Fruit fly (Drosophila melanogaster) S2 (cell line): Measurements from ENCODE around the gene Fas2.

Experiments used
- CG8478 ChIP-seq: fragments of >200 bp; optimal IDR thresholded peaks from 2 replicates; lab custom pipeline; 2018
- CTCF ChIP-seq, 2 experiments: fragments of >200 bp; optimal IDR thresholded peaks; 2 replicates each; lab custom pipeline; 2018

Fas2 gene

DNA sequence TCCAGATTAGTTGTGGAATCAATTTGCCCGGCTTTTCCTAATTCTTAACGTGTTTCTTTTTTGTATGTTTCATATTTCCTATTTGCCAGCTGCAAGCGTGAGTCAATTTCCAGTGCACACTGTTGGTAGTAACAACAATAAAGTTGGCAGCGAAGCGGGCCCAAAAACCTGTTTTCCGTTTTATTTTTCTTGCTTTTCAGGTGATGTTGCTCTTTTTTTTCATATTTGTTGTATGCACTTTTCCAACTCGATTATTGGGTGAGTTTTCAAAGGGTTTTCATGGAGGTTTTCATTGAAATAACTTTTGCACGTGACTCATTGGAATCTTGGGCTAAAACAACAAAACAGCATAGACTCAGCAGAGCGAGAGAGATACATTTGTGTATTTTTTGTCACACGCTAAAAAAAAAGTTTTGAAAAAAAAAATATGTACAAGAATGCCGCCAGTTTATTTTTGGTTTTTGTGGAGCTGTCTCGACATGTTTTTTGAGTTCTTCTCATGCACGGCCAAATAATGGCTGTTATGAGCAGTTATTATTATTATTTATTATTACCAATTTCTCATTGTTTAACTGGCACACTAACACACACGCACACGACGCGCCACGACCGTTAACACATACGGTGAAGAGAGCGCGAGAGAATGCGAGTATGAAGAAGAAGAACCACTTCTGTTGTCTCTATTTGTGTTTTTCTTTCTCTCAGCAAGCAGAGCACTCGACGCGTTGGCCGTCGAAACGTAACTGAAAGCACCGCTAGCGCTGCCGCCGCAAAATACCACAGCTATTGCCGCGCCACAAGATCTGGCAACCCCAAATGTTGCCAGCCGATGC, at the start of gene Fas2:
Fas2 (minus strand) TSS at position 748 of the 833 bp plus-strand sequence.
- TF ChIP-seq CTCF (optimal IDR thresholded peaks at IDR 0.05; lab: Kevin White, UChicago) (no peak), CG8478 (lab: Kevin White, UChicago) (no peak)

DNA sequence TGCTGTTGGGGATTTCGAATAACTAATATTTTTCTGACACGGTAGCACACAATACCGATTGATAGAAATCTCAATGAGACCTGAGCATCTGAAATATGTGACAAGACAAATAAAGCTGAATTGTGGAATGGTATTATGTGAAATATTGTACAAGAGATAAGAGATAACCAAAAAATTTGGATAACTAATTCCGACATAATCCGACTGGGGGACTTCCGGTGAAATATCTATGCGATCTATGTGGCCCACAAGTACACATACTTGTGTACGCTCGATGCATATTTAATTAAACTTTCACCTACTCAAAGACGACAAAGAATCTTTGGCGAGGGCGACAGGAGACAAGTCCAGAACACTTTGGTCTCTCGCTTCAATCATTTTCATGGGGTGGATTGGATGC, 46.8 kb upstream of the Fas2 start, which contains the start of gene CG15576:
CG15576 (minus strand) TSS at position 101 of the 400 bp plus-strand sequence.
- no peak for TF ChIP-seq CG8478 (lab: Kevin White, UChicago)
- no peak for TF ChIP-seq CTCF (optimal IDR thresholded peaks at IDR 0.05; lab: Kevin White, UChicago)

DNA sequence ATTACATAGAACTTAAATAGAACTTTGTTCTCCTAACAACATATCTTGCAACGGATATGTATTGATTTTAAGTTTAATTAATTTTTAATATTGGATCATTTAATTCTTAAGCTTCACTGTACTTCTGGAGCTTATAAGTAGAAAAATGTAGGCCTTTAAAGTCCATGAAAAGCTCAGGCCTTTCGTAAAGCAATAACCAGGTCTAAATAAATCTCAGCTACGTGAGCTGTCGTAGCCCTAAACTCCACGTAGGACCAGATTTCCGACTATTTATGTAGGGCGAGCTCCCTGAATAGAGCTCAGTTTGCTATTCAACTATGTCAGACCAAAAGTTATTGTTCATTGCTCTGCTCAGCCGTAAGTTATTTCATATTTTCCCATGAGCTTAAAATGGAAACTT, 42.2 kb upstream of the Fas2 start, which contains the start of gene CG43135:
CG43135 (plus strand) TSS at position 301 of the 400 bp plus-strand sequence.
- TF ChIP-seq CG8478 (lab: Kevin White, UChicago) (no peak), CTCF (optimal IDR thresholded peaks at IDR 0.05; lab: Kevin White, UChicago) (no peak)

DNA sequence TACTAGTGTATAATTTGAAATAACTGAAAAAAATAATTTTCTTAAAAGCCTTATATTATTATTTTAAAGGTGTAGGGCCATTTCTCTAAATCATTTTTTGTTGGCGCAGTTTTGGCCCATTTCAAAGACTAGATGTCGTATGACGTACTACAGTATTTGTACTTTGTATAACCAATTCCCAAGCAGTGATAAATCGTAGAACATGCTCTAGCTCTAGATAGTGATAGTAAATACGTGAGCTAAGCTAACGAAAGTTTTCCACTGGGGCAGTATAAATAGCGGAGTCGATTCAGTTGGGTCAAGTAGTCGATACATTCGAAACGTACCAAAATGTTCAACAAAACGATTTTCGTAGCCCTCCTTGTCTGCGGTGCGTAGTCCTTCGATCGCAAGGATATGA, 41.1 kb upstream of the Fas2 start, which contains the start of gene CG43134:
CG43134 (plus strand) TSS at position 301 of the 400 bp plus-strand sequence.
- TF ChIP-seq CTCF (optimal IDR thresholded peaks at IDR 0.05; lab: Kevin White, UChicago): no peak

DNA sequence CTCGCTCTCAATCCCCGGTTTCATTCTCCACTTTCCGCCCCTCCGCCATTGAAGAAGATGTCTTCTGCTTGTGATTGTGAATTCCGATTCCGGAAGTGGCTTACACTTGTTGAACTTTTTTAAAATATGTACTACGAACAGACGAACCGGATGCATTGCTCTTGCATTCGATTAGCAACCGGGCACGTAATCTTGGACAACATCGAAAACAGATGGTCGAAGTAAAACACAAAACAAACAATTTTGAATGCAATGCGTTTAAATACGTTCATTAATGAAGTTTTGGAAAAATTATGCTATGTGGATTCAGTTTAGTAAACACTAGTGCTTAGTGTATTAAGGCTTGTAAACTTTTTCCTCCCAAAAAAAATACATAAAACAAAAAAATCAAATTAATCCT, 40.1 kb upstream of the Fas2 start, which contains the start of gene Muc4B:
Muc4B (minus strand) TSS at position 101 of the 400 bp plus-strand sequence.
- TF ChIP-seq CG8478 (lab: Kevin White, UChicago): no peak
- no peak for TF ChIP-seq CTCF (optimal IDR thresholded peaks at IDR 0.05; lab: Kevin White, UChicago)

DNA sequence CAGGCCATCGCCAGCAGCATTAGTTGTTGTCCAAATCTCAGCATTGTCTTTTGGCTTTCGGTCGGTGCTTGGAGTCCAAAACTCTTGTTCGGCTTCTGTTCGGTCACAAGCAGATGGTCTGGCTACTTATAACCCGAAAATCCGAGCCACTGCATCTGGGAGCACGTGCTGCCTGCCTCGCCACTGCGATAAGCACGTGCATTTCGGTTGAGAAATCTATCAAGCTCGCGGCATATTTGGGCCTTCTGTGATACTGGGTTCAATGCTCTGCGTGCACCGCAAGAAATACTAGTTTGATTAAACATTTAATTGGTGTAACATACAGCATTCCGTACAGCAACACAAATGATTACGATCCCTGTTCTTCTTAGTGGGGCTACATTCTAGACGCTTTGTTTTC, 36.8 kb upstream of the Fas2 start, which contains the start of gene Femcoat:
Femcoat (minus strand) TSS at position 101 of the 400 bp plus-strand sequence.
- TF ChIP-seq CG8478 (lab: Kevin White, UChicago) (no peak), CTCF (optimal IDR thresholded peaks at IDR 0.05; lab: Kevin White, UChicago) (no peak)

DNA sequence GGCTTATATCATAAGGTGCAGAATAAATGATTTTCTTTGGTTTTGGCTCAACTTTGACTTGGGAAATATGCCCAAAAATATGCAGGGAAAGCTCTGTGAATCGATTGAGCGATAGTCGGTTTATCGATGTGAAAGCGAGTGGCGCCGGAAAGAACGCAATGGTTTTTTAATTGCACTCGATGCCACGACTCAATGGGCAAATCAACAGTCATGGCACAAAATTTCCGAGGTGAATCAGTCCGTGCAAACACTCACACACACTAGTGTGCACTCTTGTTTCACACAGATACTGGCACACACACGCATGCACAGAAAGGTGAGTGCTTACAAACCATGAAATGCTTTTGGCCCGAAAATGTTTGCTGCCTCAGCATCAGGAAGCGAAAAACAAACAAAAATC, 34.3 kb upstream of the Fas2 start:
- TF ChIP-seq CTCF (optimal IDR thresholded peaks at IDR 0.05; lab: Kevin White, UChicago): no peak
- no peak for TF ChIP-seq CG8478 (lab: Kevin White, UChicago)

DNA sequence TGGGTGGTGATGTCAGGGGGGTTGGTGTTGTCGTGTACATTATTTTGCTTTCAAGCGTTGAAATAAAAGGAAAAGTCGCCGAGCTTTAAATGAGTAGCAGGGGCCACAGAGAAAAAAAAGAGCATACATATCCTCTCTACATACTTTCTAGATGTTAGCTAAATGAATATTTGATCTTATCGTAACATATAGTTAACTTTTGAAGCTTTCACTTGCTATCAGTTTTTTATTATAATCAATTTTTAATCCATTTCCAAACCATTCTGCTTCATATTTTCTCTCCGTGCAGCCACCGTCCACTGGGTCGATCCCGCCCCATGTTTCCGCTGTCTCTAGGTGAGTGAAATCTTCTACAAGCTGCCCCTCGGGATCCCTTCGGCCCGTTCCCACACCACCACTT, 19.1 kb upstream of the Fas2 start:
- no peak for TF ChIP-seq CG8478 (lab: Kevin White, UChicago)
- no peak for TF ChIP-seq CTCF (optimal IDR thresholded peaks at IDR 0.05; lab: Kevin White, UChicago)

DNA sequence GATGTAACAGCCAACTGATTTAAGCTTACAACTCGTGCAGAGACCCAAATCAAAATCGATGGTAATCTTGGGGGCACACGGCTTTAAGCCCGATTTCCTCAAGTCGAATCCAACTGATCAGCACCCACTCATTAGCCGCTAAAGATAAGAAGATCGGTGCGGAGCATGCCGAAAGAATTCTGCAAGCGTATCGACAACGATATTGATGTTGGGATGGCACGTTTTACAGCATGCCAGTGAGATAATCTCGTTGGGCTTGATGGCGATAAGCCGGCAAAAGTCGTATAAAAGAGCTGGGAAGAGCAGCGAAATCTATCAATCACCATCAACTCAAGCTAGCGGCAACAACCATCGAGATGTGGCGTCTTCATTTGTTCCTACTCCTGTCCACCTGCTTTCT, 12.0 kb upstream of the Fas2 start, which contains the start of gene CG15570:
CG15570 (plus strand) TSS at position 301 of the 400 bp plus-strand sequence.
- TF ChIP-seq CG8478 (lab: Kevin White, UChicago): no peak
- TF ChIP-seq CTCF (optimal IDR thresholded peaks at IDR 0.05; lab: Kevin White, UChicago): no peak

DNA sequence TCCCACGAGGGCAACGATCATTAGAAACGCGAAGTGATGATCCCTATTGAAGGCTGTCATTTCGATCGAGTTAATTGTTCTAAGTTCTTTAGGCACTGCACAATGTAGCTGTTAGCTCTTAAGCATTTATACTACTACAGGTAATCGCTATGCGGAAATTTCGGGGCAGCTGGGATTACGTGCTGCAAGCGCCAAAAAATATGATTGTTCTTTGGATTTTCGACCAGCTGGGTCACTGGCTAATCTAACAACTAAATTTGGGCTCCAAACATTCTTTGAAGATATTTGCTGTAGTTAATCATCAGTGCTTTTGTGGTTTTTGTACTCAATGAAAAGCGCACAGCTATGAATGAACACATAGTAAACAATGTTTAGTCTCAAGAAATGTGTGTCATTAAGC, 11.4 kb upstream of the Fas2 start, which contains the start of gene CG15571:
CG15571 (minus strand) TSS at position 101 of the 400 bp plus-strand sequence.
- TF ChIP-seq CG8478 (lab: Kevin White, UChicago) (no peak), CTCF (optimal IDR thresholded peaks at IDR 0.05; lab: Kevin White, UChicago) (no peak)

DNA sequence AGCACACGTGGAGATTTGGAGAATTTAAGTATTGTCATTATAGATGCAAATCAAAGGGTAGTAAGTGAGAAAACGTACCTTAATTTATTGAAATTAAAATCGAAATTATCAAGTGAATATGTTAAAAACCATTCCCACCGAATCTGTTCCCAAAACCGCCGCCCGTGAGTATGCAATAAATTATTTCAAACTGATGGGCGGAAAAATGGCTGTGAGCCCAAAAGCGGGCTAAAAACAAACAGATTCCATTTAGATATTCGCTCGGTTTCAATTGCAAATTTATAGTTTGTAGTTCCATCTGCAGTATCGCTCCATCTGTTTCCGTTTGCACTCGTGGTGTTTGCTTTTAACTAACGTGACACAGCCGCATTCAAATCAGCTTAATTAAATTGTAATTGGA, 8.5 kb upstream of the Fas2 start:
- TF ChIP-seq CTCF (optimal IDR thresholded peaks at IDR 0.05; lab: Kevin White, UChicago) (no peak), CG8478 (lab: Kevin White, UChicago) (no peak)

DNA sequence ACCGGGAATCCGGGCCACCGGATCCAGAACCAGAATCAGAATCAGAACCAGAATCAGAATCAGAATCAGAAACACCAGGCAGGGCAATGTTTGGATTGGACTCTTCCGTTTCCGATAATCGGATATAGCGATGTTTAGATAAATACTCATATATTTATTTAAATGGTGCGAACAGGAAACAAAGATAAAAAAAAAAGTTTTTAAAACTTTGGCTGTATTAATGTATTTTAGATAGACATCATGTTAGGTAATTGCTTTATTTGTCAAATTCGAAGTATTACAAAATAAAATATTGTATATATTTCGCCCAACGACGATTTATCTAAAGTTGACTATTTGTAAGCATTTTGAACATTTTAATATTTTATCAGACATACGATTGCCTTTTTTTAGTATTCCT, 6.8 kb upstream of the Fas2 start, which contains the start of gene CG43288:
CG43288 (plus strand) TSS at position 301 of the 400 bp plus-strand sequence.
- no peak for TF ChIP-seq CG8478 (lab: Kevin White, UChicago)
- no peak for TF ChIP-seq CTCF (optimal IDR thresholded peaks at IDR 0.05; lab: Kevin White, UChicago)

DNA sequence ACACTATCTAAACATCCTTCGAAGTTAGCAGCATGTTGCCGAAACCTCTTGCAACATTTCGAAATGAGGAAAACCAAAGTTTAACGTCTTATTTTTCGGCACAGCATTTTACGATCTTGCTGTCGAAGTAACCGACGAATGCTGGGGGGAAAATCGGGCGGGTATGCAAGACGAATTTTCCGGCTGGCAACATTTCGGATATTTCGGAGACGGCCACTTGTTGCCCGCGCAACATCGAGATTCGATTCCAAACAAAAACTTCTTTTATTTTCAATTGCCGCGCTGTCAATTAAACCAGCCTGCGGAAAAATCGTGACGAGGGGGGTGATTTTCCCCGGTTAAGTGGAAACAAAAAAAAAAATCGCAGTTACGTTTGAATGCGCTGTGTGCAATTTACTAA, 871 bp upstream of the Fas2 start:
- no peak for TF ChIP-seq CG8478 (lab: Kevin White, UChicago)
- no peak for TF ChIP-seq CTCF (optimal IDR thresholded peaks at IDR 0.05; lab: Kevin White, UChicago)

DNA sequence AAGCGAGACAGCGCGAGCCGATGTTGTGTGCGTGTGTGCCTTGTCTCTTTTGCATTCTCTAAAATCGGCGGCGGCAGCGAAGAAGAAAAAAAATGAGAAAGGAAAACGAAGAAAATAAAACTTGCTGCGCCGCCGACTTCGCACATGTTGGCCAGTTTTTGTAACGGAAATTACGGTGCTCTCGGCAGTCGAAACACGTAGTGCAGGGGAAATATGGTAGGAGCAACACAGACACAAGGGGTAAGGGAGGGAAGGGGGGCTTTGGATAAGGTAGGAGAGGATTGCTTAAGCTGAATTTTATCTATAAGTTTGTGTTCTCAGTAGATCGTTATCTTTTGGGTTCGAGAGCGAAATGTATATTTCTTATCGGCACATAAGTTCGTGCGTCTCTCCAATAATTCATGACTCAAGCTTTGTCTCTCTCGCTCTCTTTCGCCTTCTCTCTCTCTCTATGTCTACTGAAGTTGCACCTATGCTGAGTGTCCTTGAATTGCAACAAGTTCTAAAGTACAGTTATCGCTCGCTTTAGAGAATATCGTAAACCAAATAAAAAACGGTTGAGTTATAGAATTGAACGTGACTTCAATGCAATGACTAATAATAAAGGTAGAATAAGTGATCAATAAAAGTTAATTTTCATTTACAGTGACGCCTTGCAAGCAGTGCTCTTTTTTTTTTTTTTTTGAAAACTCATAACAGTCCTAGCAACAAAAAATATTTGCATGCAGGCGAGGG, 2.0 kb downstream of the Fas2 start:
- no peak for TF ChIP-seq CG8478 (lab: Kevin White, UChicago)
- TF ChIP-seq CTCF (optimal IDR thresholded peaks at IDR 0.05; lab: Kevin White, UChicago): no peak
